Fruit fly (Drosophila melanogaster) whole organism, pupa: ENCODE data around the gene CG2983.

ENCODE experiments used
- CG10348 ChIP-seq: fragments of 200-800 bp; sonication (Bioruptor generic); IDR thresholded peaks from 2 replicates; pipeline ENCODE4 v1.3.6; 2022; ENCODE audit warnings: missing biosample characterization, missing genetic modification characterization
- CG12605 ChIP-seq: fragments of 200-800 bp; sonication (Bioruptor generic); IDR thresholded peaks from 2 replicates; pipeline ENCODE4 v1.3.6; 2022; ENCODE audit warnings: missing biosample characterization, missing genetic modification characterization
- CG13204 ChIP-seq: fragments of 200-800 bp; sonication (Bioruptor generic); optimal IDR thresholded peaks from 2 replicates; lab custom pipeline; 2018; ENCODE audit warnings: missing biosample characterization, mild to moderate bottlenecking, missing genetic modification characterization, moderate library complexity
- CG14655 ChIP-seq: fragments of 200-800 bp; sonication (Bioruptor generic); optimal IDR thresholded peaks from 3 replicates; lab custom pipeline; 2017; ENCODE audit warnings: mild to moderate bottlenecking, missing biosample characterization, missing genetic modification reagents, missing genetic modification characterization
- CG15710 ChIP-seq: fragments of 200-800 bp; sonication (Bioruptor generic); optimal IDR thresholded peaks from 2 replicates; lab custom pipeline; 2018; ENCODE audit warnings: missing biosample characterization, mild to moderate bottlenecking, missing genetic modification characterization, moderate library complexity
- CG17806 ChIP-seq: fragments of 200-800 bp; sonication (Bioruptor generic); optimal IDR thresholded peaks from 2 replicates; lab custom pipeline; 2018; ENCODE audit warnings: missing biosample characterization, mild to moderate bottlenecking, missing genetic modification characterization, moderate library complexity
- CG32121 ChIP-seq: fragments of 200-800 bp; sonication (Bioruptor generic); IDR thresholded peaks from 2 replicates; pipeline ENCODE4 v1.3.6; 2022; ENCODE audit warnings: missing biosample characterization, missing genetic modification characterization
- CG34367 ChIP-seq: fragments of 200-800 bp; sonication (Bioruptor generic); optimal IDR thresholded peaks from 2 replicates; lab custom pipeline; 2018; ENCODE audit warnings: missing biosample characterization, mild to moderate bottlenecking, missing genetic modification characterization
- CG4496 ChIP-seq: fragments of 200-800 bp; sonication (Bioruptor generic); IDR thresholded peaks from 3 replicates; pipeline ENCODE4 v1.3.6; 2022; ENCODE audit warnings: missing biosample characterization, missing genetic modification characterization
- CG8159 ChIP-seq: fragments of 200-800 bp; sonication (Bioruptor generic); optimal IDR thresholded peaks from 3 replicates; lab custom pipeline; 2018; ENCODE audit warnings: missing biosample characterization, mild to moderate bottlenecking, missing genetic modification characterization, moderate library complexity
- CG8301 ChIP-seq: fragments of 200-800 bp; sonication (Bioruptor generic); optimal IDR thresholded peaks from 2 replicates; lab custom pipeline; 2018; ENCODE audit warnings: missing biosample characterization, mild to moderate bottlenecking, missing genetic modification characterization
- CG9948 ChIP-seq: fragments of 200-800 bp; sonication (Bioruptor generic); optimal IDR thresholded peaks from 2 replicates; lab custom pipeline; 2018; ENCODE audit warnings: missing biosample characterization, mild to moderate bottlenecking, missing genetic modification characterization, moderate library complexity
- D1 ChIP-seq: fragments of 200-800 bp; sonication (Bioruptor generic); optimal IDR thresholded peaks from 2 replicates; lab custom pipeline; 2018; ENCODE audit warnings: missing biosample characterization, mild to moderate bottlenecking, missing genetic modification characterization, moderate library complexity
- EcR ChIP-seq: fragments of 200-800 bp; sonication (Bioruptor generic); optimal IDR thresholded peaks from 3 replicates; lab custom pipeline; 2019; ENCODE audit warnings: missing biosample characterization, missing genetic modification characterization, mild to moderate bottlenecking, moderate library complexity, missing genetic modification reagents
- Ets98B ChIP-seq: fragments of 200-800 bp; sonication (Bioruptor generic); IDR thresholded peaks from 2 replicates; pipeline ENCODE4 v1.3.6; 2022; ENCODE audit warnings: missing biosample characterization, missing genetic modification characterization
- Pif1A ChIP-seq: fragments of 200-800 bp; sonication (Bioruptor generic); optimal IDR thresholded peaks from 3 replicates; lab custom pipeline; 2016; ENCODE audit warnings: missing biosample characterization, missing genetic modification characterization
- Pif1B ChIP-seq: fragments of 200-800 bp; sonication (Bioruptor generic); optimal IDR thresholded peaks from 3 replicates; lab custom pipeline; 2016; ENCODE audit warnings: missing biosample characterization, missing genetic modification characterization
- Snoo ChIP-seq: fragments of 200-800 bp; sonication (Bioruptor generic); optimal IDR thresholded peaks from 3 replicates; lab custom pipeline; 2017; ENCODE audit warnings: missing biosample characterization, mild to moderate bottlenecking, missing genetic modification characterization, inconsistent platforms
- fd96Ca ChIP-seq: fragments of 200-800 bp; sonication (Bioruptor generic); IDR thresholded peaks from 3 replicates; pipeline ENCODE4 v1.3.6; 2022; ENCODE audit warnings: missing biosample characterization, missing genetic modification characterization
- gl ChIP-seq: fragments of 200-800 bp; sonication (Bioruptor generic); optimal IDR thresholded peaks from 2 replicates; lab custom pipeline; 2018; ENCODE audit warnings: missing biosample characterization, mild to moderate bottlenecking, missing genetic modification characterization
- rn ChIP-seq: fragments of 200-800 bp; sonication (Bioruptor generic); IDR thresholded peaks from 2 replicates; pipeline ENCODE4 v1.3.6; 2022; ENCODE audit warnings: missing biosample characterization, missing genetic modification characterization

The CG2983 gene

dm6 chr2L:2837742-2838461 lies 9.5 kb upstream of the CG2983 start, which contains the start of the genes CG3119 and Cpr23B:
CG3119 (minus strand) TSS chr2L:2837833.
Cpr23B (plus strand) TSS chr2L:2838411.
- no peak for TF ChIP-seq Ets98B (GFP tag; lab: Robert Waterston, UW)
- TF ChIP-seq CG9948 = no peak
- TF ChIP-seq fd96Ca = no peak
- TF ChIP-seq gl (tag; lab: Kevin White, UChicago) = no peak
- TF ChIP-seq CG32121 = no peak
- no peak for TF ChIP-seq CG4496 (GFP tag; lab: Robert Waterston, UW)
- no peak for TF ChIP-seq Snoo (tag; lab: Kevin White, UChicago)
- no peak for TF ChIP-seq CG12605 (GFP tag; lab: Robert Waterston, UW)
- no peak for TF ChIP-seq CG34367 (tag; lab: Kevin White, UChicago)
- TF ChIP-seq D1 (tag; lab: Kevin White, UChicago) = no peak
- no peak for TF ChIP-seq CG13204
- TF ChIP-seq Pif1B (GFP tag; lab: Kevin White, UChicago) = no peak
- TF ChIP-seq CG8301 (tag; lab: Kevin White, UChicago) = no peak
- no peak for TF ChIP-seq CG15710
- no peak for TF ChIP-seq CG14655 (GFP tag; lab: Kevin White, UChicago)
- no peak for TF ChIP-seq Pif1A

- no peak for TF ChIP-seq EcR (GFP tag; lab: Kevin White, UChicago)
- no peak for TF ChIP-seq Pif1A
- TF ChIP-seq CG12605 (GFP tag; lab: Robert Waterston, UW) = no peak
- TF ChIP-seq CG8159 = no peak
- TF ChIP-seq Ets98B (GFP tag; lab: Robert Waterston, UW) = no peak
- no peak for TF ChIP-seq CG14655 (GFP tag; lab: Kevin White, UChicago)
- TF ChIP-seq CG9948 = no peak
Observed at dm6 chr2L:2839850-2840249, 7.6 kb upstream of the CG2983 start, which contains the start of gene CG2975. CG2975 (plus strand) TSS chr2L:2840124.

DNA sequence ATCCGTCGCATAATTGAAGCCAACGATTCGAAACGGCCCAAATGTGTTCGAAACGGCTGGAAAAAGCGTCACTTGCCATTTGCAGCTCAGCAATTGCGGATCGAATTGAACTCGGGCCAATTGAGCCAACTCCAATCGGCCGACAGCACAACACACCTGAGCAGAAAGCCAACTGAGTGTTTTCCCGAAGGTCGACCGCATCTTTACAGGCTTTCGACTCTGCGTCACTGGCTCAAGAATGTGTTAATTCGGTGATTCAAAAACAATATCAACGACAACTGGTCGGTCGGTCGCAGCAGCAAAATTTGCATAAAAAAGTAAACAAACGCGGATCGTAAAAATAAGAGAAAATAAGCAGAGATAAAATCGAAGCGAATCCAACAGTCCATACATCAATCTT lies 7.1 kb upstream of the CG2983 start:
- TF ChIP-seq CG8301 (tag; lab: Kevin White, UChicago) (no peak), Pif1A (no peak), EcR (GFP tag; lab: Kevin White, UChicago) (peak; percentile 19)

DNA sequence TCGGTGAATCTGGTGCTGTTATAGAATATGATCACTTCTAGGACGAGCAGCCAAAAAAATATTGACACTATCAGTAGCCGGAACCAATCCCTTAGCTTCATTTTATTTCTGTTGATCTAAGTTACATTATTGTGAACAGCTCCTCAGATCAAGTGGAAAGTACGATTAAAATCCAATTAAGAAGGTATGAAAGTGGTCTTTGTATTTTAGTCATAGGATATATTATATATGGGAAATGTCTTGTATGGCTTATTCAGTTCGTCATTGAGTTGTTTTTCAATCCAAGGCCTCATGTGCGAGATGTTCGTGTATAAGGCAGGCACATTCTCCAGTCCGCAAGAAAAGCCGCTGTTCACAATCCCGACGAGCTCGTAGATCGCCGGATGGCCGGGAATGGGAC lies 3.0 kb upstream of the CG2983 start, which contains the start of gene CG18558:
Gene CG18558, minus strand, starts transcription at position 101 of the 400 bp plus-strand sequence.
- TF ChIP-seq rn (no peak), CG13204 (no peak), CG32121 (no peak)
- TF ChIP-seq, all 21 proteins: peak for 0

DNA sequence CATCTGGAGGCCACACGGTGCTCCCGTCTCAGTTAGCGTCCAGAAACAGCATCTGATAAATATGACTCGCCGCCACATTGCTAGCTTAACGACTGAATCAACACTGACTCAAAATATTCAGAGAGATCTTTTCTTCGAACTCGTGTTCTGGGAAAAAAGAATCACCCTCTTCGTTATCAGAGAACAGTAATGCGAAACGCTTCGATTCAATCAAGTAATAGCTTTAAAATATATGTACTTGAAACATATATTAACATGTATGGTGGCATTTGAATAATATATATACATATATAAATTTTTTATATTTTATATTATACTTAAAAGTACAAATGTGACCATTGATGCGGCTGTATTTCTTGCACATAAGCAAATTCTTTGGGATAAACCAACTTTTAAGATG lies 1.8 kb upstream of the CG2983 start, which contains the start of gene CG18557:
Gene CG18557, minus strand, starts transcription at position 101 of the 400 bp plus-strand sequence.
- TF ChIP-seq EcR (GFP tag; lab: Kevin White, UChicago) (no peak), CG13204 (no peak), CG15710 (no peak), CG8159 (no peak), CG9948 (no peak), fd96Ca (no peak), gl (tag; lab: Kevin White, UChicago) (no peak), CG12605 (GFP tag; lab: Robert Waterston, UW) (no peak), CG8301 (tag; lab: Kevin White, UChicago) (no peak), CG14655 (GFP tag; lab: Kevin White, UChicago) (no peak), CG17806 (no peak), CG10348 (GFP tag; lab: Robert Waterston, UW) (no peak), rn (no peak), CG4496 (GFP tag; lab: Robert Waterston, UW) (no peak), D1 (tag; lab: Kevin White, UChicago) (no peak), CG34367 (tag; lab: Kevin White, UChicago) (no peak), CG32121 (no peak), Pif1A (no peak), Pif1B (GFP tag; lab: Kevin White, UChicago) (no peak), Snoo (tag; lab: Kevin White, UChicago) (no peak)

- peak; percentile 47; the same call in 1 of the 2 replicates for TF ChIP-seq CG32121
- TF ChIP-seq CG14655 (GFP tag; lab: Kevin White, UChicago) = no peak
- no peak for TF ChIP-seq CG10348 (GFP tag; lab: Robert Waterston, UW)
- TF ChIP-seq CG8301 (tag; lab: Kevin White, UChicago) = no peak
- TF ChIP-seq Ets98B (GFP tag; lab: Robert Waterston, UW) = peak; percentile 36; the same call in 1 of the 2 replicates
- no peak for TF ChIP-seq CG15710
- TF ChIP-seq CG8159 = no peak
- TF ChIP-seq CG12605 (GFP tag; lab: Robert Waterston, UW) = 0 out of 2 replicates have a peak, but pooled peaks have one; percentile 26
- no peak for TF ChIP-seq CG34367 (tag; lab: Kevin White, UChicago)
- no peak for TF ChIP-seq CG13204
- no peak for TF ChIP-seq rn
Observed at dm6 chr2L:2851589-2851988, 4.2 kb downstream of the CG2983 start.

DNA sequence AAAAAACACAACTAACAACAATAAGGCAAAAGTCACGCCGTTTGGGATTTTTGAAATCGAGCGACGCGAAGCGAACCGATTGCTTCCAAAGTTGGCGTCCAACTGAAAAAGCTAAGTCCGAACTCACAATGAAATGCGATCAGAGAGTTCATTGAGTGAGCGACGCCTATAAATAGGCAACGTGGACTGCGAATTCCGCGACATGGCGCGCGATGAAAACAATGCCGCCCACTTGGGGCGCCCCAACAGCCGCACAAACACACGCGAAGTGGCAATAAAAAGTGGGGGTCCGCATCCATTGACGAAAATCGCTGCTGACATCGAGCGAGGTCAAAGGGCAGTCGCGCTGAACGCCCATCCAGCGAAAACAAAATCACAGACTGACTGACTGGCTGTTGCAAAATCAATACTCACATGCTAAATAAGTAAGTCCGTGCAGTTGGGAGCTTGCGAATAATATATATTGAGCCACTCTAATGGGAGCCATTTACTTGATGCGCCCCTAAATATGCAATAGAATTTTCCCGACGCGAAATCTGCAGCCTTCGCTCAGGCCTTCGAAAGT lies 7.9 kb downstream of the CG2983 start:
- TF ChIP-seq CG17806 (no peak), Ets98B (GFP tag; lab: Robert Waterston, UW) (0 out of 2 replicates have a peak, but pooled peaks have one; percentile 0), fd96Ca (no peak), EcR (GFP tag; lab: Kevin White, UChicago) (no peak), Snoo (tag; lab: Kevin White, UChicago) (no peak), CG8301 (tag; lab: Kevin White, UChicago) (no peak), CG8159 (peak; percentile 94), rn (no peak)
